Fruit fly (Drosophila melanogaster) whole organism, wandering third instar larva: Measurements from ENCODE around the gene osp.

Source experiments
- Abd-B ChIP-seq: fragments of >200 bp; optimal IDR thresholded peaks from 2 replicates; lab custom pipeline; 2017; ENCODE audit warnings: missing biosample characterization, missing genetic modification characterization
- CG32264 ChIP-seq: fragments of 200-800 bp; sonication (Bioruptor generic); optimal IDR thresholded peaks from 2 replicates; lab custom pipeline; 2016; ENCODE audit warnings: missing biosample characterization, missing genetic modification characterization
- CG9705 ChIP-seq: fragments of 200-800 bp; sonication (Bioruptor generic); optimal IDR thresholded peaks from 2 replicates; lab custom pipeline; 2018; ENCODE audit warnings: missing biosample characterization, mild to moderate bottlenecking, missing genetic modification characterization
- CrebA ChIP-seq: fragments of 200-800 bp; sonication (Bioruptor generic); optimal IDR thresholded peaks from 2 replicates; lab custom pipeline; 2016; ENCODE audit warnings: missing biosample characterization, mild to moderate bottlenecking, missing genetic modification characterization, borderline replicate concordance
- Dfd ChIP-seq: fragments of >200 bp; optimal IDR thresholded peaks from 2 replicates; lab custom pipeline; 2017; ENCODE audit warnings: missing biosample characterization, missing genetic modification characterization
- Dif ChIP-seq: fragments of 200-275, 200-300 bp; sonication (Bioruptor generic); optimal IDR thresholded peaks from 2 replicates; lab custom pipeline; 2018; ENCODE audit warnings: missing biosample characterization, missing genetic modification characterization; ENCODE audit not compliant: partially characterized antibody
- GATAd ChIP-seq: sonication (Bioruptor generic); optimal IDR thresholded peaks from 2 replicates; lab custom pipeline; 2016; ENCODE audit warnings: missing biosample characterization, missing genetic modification characterization
- Hnf4 ChIP-seq: fragments of 200-800 bp; sonication (Bioruptor generic); optimal IDR thresholded peaks from 2 replicates; lab custom pipeline; 2016; ENCODE audit warnings: missing biosample characterization, mild to moderate bottlenecking, missing genetic modification characterization
- Hr83 ChIP-seq: fragments of 200-300 bp; sonication (Bioruptor generic); optimal IDR thresholded peaks from 2 replicates; lab custom pipeline; 2016; ENCODE audit warnings: missing biosample characterization, mild to moderate bottlenecking, missing genetic modification characterization, moderate library complexity; ENCODE audit not compliant: poor library complexity, severe bottlenecking
- Jra ChIP-seq: sonication (Bioruptor generic); optimal IDR thresholded peaks from 2 replicates; lab custom pipeline; 2016; ENCODE audit warnings: missing biosample characterization, missing genetic modification characterization
- Mio ChIP-seq: sonication (Bioruptor generic); optimal IDR thresholded peaks from 2 replicates; lab custom pipeline; 2016; ENCODE audit warnings: missing biosample characterization, missing genetic modification characterization
- Myc ChIP-seq: fragments of >200 bp; optimal IDR thresholded peaks from 2 replicates; lab custom pipeline; 2017
- N ChIP-seq: fragments of >200 bp; optimal IDR thresholded peaks from 2 replicates; lab custom pipeline; 2018; ENCODE audit warnings: missing biosample characterization, missing external identifiers, missing genetic modification characterization
- OdsH ChIP-seq: fragments of 200-800 bp; sonication (Bioruptor generic); optimal IDR thresholded peaks from 2 replicates; lab custom pipeline; 2016; ENCODE audit warnings: missing biosample characterization, mild to moderate bottlenecking, missing genetic modification characterization
- Rel ChIP-seq, 2 experiments: fragments of 200-800 bp; sonication (Bioruptor generic) in 1 of 2; optimal IDR thresholded peaks; 2 replicates in 1 of 2; 3 replicates in 1 of 2; lab custom pipeline; 2016 to 2019; ENCODE audit warnings: mild to moderate bottlenecking in 2 of 2, missing biosample characterization in 2 of 2, missing genetic modification characterization in 2 of 2, moderate library complexity in 1 of 2
- Sp1 ChIP-seq: fragments of 200-800 bp; sonication (Bioruptor generic); optimal IDR thresholded peaks from 3 replicates; lab custom pipeline; 2019; ENCODE audit warnings: missing biosample characterization, mild to moderate bottlenecking, missing genetic modification characterization, moderate library complexity
- Vsx2 ChIP-seq: fragments of 200-300, 225-300 bp; sonication (Bioruptor generic); optimal IDR thresholded peaks from 2 replicates; lab custom pipeline; 2018; ENCODE audit warnings: missing biosample characterization, missing genetic modification characterization; ENCODE audit not compliant: partially characterized antibody
- br ChIP-seq: fragments of 200-800 bp; sonication (Bioruptor generic); optimal IDR thresholded peaks from 2 replicates; lab custom pipeline; 2016; ENCODE audit warnings: missing biosample characterization, missing genetic modification characterization
- brk ChIP-seq: fragments of 200-800 bp; sonication (Bioruptor generic); optimal IDR thresholded peaks from 2 replicates; lab custom pipeline; 2016; ENCODE audit warnings: missing biosample characterization, mild to moderate bottlenecking, missing genetic modification characterization
- dl ChIP-seq, 2 experiments: fragments of 175-275, 200-275 bp in 1 of 2; fragments of 200-275 bp in 1 of 2; sonication (Bioruptor generic); optimal IDR thresholded peaks; lab custom pipeline; 2018; ENCODE audit warnings: mild to moderate bottlenecking in 2 of 2, missing biosample characterization in 2 of 2, missing genetic modification characterization in 2 of 2, moderate library complexity in 2 of 2; ENCODE audit not compliant: partially characterized antibody in 2 of 2, insufficient read depth in 1 of 2
- dsf ChIP-seq: sonication (Bioruptor generic); optimal IDR thresholded peaks from 2 replicates; lab custom pipeline; 2016; ENCODE audit warnings: missing biosample characterization, missing genetic modification characterization, borderline replicate concordance
- ey ChIP-seq: fragments of 200-800 bp; sonication (Bioruptor generic); optimal IDR thresholded peaks from 2 replicates; lab custom pipeline; 2016; ENCODE audit warnings: missing biosample characterization, missing genetic modification characterization
- foxo ChIP-seq, 2 experiments: fragments of 200-800 bp; sonication (Bioruptor generic); optimal IDR thresholded peaks; 2 replicates in 1 of 2; 3 replicates in 1 of 2; lab custom pipeline; 2016 to 2017; ENCODE audit warnings: missing biosample characterization in 2 of 2, missing genetic modification characterization in 2 of 2
- fru ChIP-seq: fragments of 200-800 bp; sonication (Bioruptor generic); optimal IDR thresholded peaks from 3 replicates; lab custom pipeline; 2016; ENCODE audit warnings: missing biosample characterization, mild to moderate bottlenecking, missing genetic modification characterization
- h ChIP-seq: fragments of 200-800 bp; sonication (Bioruptor generic); optimal IDR thresholded peaks from 3 replicates; lab custom pipeline; 2016; ENCODE audit warnings: missing biosample characterization, mild to moderate bottlenecking, missing genetic modification characterization
- lola ChIP-seq: fragments of >200 bp; optimal IDR thresholded peaks from 2 replicates; lab custom pipeline; 2017; ENCODE audit warnings: missing biosample characterization, missing genetic modification characterization
- psq ChIP-seq: fragments of 200-800 bp; sonication (Bioruptor generic); optimal IDR thresholded peaks from 3 replicates; lab custom pipeline; 2017; ENCODE audit warnings: missing biosample characterization, mild to moderate bottlenecking, missing genetic modification characterization, moderate library complexity
- rgr ChIP-seq: fragments of 200-800 bp; sonication (Bioruptor generic); optimal IDR thresholded peaks from 3 replicates; lab custom pipeline; 2016; ENCODE audit warnings: missing biosample characterization, mild to moderate bottlenecking, missing genetic modification characterization
- sage ChIP-seq: fragments of 200-800 bp; sonication (Bioruptor generic); optimal IDR thresholded peaks from 2 replicates; lab custom pipeline; 2016; ENCODE audit warnings: missing biosample characterization, mild to moderate bottlenecking, missing genetic modification characterization
- sv ChIP-seq: fragments of 200-800 bp; sonication (Bioruptor generic); optimal IDR thresholded peaks from 3 replicates; lab custom pipeline; 2016; ENCODE audit warnings: missing biosample characterization, missing genetic modification characterization
- tai ChIP-seq: sonication (Bioruptor generic); optimal IDR thresholded peaks from 2 replicates; lab custom pipeline; 2016; ENCODE audit warnings: missing biosample characterization, missing genetic modification characterization
- usp ChIP-seq: fragments of >200 bp; optimal IDR thresholded peaks from 2 replicates; lab custom pipeline; 2017; ENCODE audit warnings: missing biosample characterization, missing genetic modification characterization
- woc ChIP-seq: sonication (Bioruptor generic); optimal IDR thresholded peaks from 2 replicates; lab custom pipeline; 2016; ENCODE audit warnings: missing biosample characterization, mild to moderate bottlenecking, missing genetic modification characterization

Gene osp

dm6 chr2L:14673601-14674006, 15.5 kb downstream of the osp start:
- TF ChIP-seq fru (GFP tag; lab: Kevin White, UChicago) (no peak), Myc (lab: Kevin White, UChicago) (no peak), CrebA (GFP tag; lab: Kevin White, UChicago) (no peak), foxo (GFP tag; optimal IDR thresholded peaks at IDR 0.05; lab: Kevin White, UChicago) (no peak), brk (GFP tag; lab: Kevin White, UChicago) (no peak), Mio (GFP tag; lab: Kevin White, UChicago) (no peak), Hnf4 (GFP tag; lab: Kevin White, UChicago) (no peak), br (no peak)

- no peak for TF ChIP-seq OdsH
- TF ChIP-seq Abd-B: no peak
- no peak for TF ChIP-seq foxo (GFP tag; optimal IDR thresholded peaks at IDR 0.05; lab: Kevin White, UChicago)
- no peak for TF ChIP-seq tai (GFP tag; lab: Kevin White, UChicago)
- TF ChIP-seq Vsx2 (GFP tag; lab: Kevin White, UChicago): no peak
- TF ChIP-seq Myc (lab: Kevin White, UChicago): no peak
- no peak for TF ChIP-seq lola (GFP tag; lab: Kevin White, UChicago)
- no peak for TF ChIP-seq Sp1
- no peak for TF ChIP-seq GATAd (GFP tag; lab: Kevin White, UChicago)
- no peak for TF ChIP-seq br
- TF ChIP-seq dsf: no peak
- no peak for TF ChIP-seq dl (GFP tag; optimal IDR thresholded peaks at IDR 0.05; lab: Kevin White, UChicago; ENCODE audit: insufficient read depth in 1 of 2, partially characterized antibody in 2 of 2)
- no peak for TF ChIP-seq h (GFP tag; lab: Kevin White, UChicago)
Observed at dm6 chr2L:14668907-14669306, 20.2 kb downstream of the osp start.

dm6 chr2L:14668212-14668799, 20.8 kb downstream of the osp start:
- TF ChIP-seq Dif (GFP tag; lab: Kevin White, UChicago) (no peak), Jra (GFP tag; lab: Kevin White, UChicago) (no peak), OdsH (no peak), brk (GFP tag; lab: Kevin White, UChicago) (no peak), lola (GFP tag; lab: Kevin White, UChicago) (no peak), Hr83 (GFP tag; lab: Kevin White, UChicago) (no peak)

- no peak for TF ChIP-seq CG32264 (GFP tag; lab: Kevin White, UChicago)
- TF ChIP-seq tai (GFP tag; lab: Kevin White, UChicago): no peak
- TF ChIP-seq psq (GFP tag; lab: Kevin White, UChicago): no peak
- no peak for TF ChIP-seq usp (GFP tag; lab: Kevin White, UChicago)
- no peak for TF ChIP-seq dsf
- TF ChIP-seq Dif (GFP tag; lab: Kevin White, UChicago): no peak
- TF ChIP-seq GATAd (GFP tag; lab: Kevin White, UChicago): no peak
- TF ChIP-seq CG9705: no peak
- no peak for TF ChIP-seq Rel (GFP tag; optimal IDR thresholded peaks at IDR 0.05; lab: Kevin White, UChicago)
- no peak for TF ChIP-seq Rel (tag; optimal IDR thresholded peaks at IDR 0.05; lab: Kevin White, UChicago)
- TF ChIP-seq, all 38 proteins: peak for 0
Observed at dm6 chr2L:14664952-14665607, 24.1 kb downstream of the osp start.

dm6 chr2L:14664361-14664760, 24.8 kb downstream of the osp start:
- no peak for TF ChIP-seq dsf
- TF ChIP-seq usp (GFP tag; lab: Kevin White, UChicago): no peak
- TF ChIP-seq fru (GFP tag; lab: Kevin White, UChicago): no peak
- no peak for TF ChIP-seq rgr (GFP tag; lab: Kevin White, UChicago)
- TF ChIP-seq Jra (GFP tag; lab: Kevin White, UChicago): no peak
- TF ChIP-seq CG9705: no peak
- no peak for TF ChIP-seq h (GFP tag; lab: Kevin White, UChicago)
- no peak for TF ChIP-seq Dif (GFP tag; lab: Kevin White, UChicago)
- TF ChIP-seq foxo (GFP tag; optimal IDR thresholded peaks at IDR 0.05; lab: Kevin White, UChicago): no peak
- no peak for TF ChIP-seq OdsH
- TF ChIP-seq Dfd (GFP tag; lab: Kevin White, UChicago): no peak
- no peak for TF ChIP-seq sage (GFP tag; lab: Kevin White, UChicago)
- no peak for TF ChIP-seq woc (GFP tag; lab: Kevin White, UChicago)
- no peak for TF ChIP-seq dl (GFP tag; optimal IDR thresholded peaks at IDR 0.05; lab: Kevin White, UChicago; ENCODE audit: insufficient read depth in 1 of 2, partially characterized antibody in 2 of 2)
- no peak for TF ChIP-seq brk (GFP tag; lab: Kevin White, UChicago)
- TF ChIP-seq ey (GFP tag; lab: Kevin White, UChicago): no peak
- TF ChIP-seq Abd-B: no peak
- no peak for TF ChIP-seq N (GFP tag; lab: Kevin White, UChicago)
- TF ChIP-seq br: no peak
- TF ChIP-seq sv (GFP tag; lab: Kevin White, UChicago): no peak
